Worm (Caenorhabditis elegans) whole organism, L2 larva: ENCODE data around the gene cutl-11.

Experiments
- F13H6.1 ChIP-seq: sonication (generic microtip); optimal IDR thresholded peaks from 2 replicates; lab custom pipeline; 2016; ENCODE audit warnings: missing genetic modification characterization, missing compliant biosample characterization
- R02D3.7 ChIP-seq: fragments of 150-350 bp; optimal IDR thresholded peaks from 2 replicates; lab custom pipeline; 2014; ENCODE audit warnings: missing biosample characterization, missing genetic modification characterization
- ceh-16 ChIP-seq: fragments of 150-350 bp; optimal IDR thresholded peaks from 2 replicates; lab custom pipeline; 2014; ENCODE audit warnings: missing biosample characterization, missing genetic modification characterization
- elt-3 ChIP-seq: sonication (generic microtip); optimal IDR thresholded peaks from 2 replicates; lab custom pipeline; 2017; ENCODE audit warnings: missing biosample characterization, missing genetic modification characterization
- fos-1 ChIP-seq: fragments of 150-350 bp; optimal IDR thresholded peaks from 2 replicates; lab custom pipeline; 2014; ENCODE audit warnings: missing biosample characterization, missing genetic modification characterization
- lin-11 ChIP-seq: fragments of 150-350 bp; sonication (generic microtip); optimal IDR thresholded peaks from 2 replicates; lab custom pipeline; 2014; ENCODE audit warnings: missing biosample characterization, missing genetic modification characterization, inconsistent platforms, mixed read lengths
- lin-39 ChIP-seq: fragments of 150-350 bp; optimal IDR thresholded peaks from 2 replicates; lab custom pipeline; 2014; ENCODE audit warnings: missing biosample characterization, missing genetic modification reagents, missing genetic modification characterization
- mbf-1 ChIP-seq: sonication (generic microtip); optimal IDR thresholded peaks from 2 replicates; lab custom pipeline; 2017; ENCODE audit warnings: missing biosample characterization, missing genetic modification characterization
- nhr-12 ChIP-seq: fragments of 150-350 bp; optimal IDR thresholded peaks from 2 replicates; lab custom pipeline; 2014; ENCODE audit warnings: missing biosample characterization, missing genetic modification characterization
- nhr-129 ChIP-seq: fragments of 150-350 bp; optimal IDR thresholded peaks from 2 replicates; lab custom pipeline; 2014; ENCODE audit warnings: missing biosample characterization, missing genetic modification characterization
- snpc-4 ChIP-seq: fragments of 150-350 bp; optimal IDR thresholded peaks from 2 replicates; lab custom pipeline; 2014; ENCODE audit warnings: missing biosample characterization, missing genetic modification characterization
- unc-62 ChIP-seq: fragments of 150-350 bp; optimal IDR thresholded peaks from 2 replicates; lab custom pipeline; 2014; ENCODE audit warnings: missing biosample characterization, missing genetic modification reagents, missing genetic modification characterization
- zag-1 ChIP-seq: fragments of 150-350 bp; optimal IDR thresholded peaks from 2 replicates; lab custom pipeline; 2014; ENCODE audit warnings: missing biosample characterization, missing genetic modification characterization

DNA sequence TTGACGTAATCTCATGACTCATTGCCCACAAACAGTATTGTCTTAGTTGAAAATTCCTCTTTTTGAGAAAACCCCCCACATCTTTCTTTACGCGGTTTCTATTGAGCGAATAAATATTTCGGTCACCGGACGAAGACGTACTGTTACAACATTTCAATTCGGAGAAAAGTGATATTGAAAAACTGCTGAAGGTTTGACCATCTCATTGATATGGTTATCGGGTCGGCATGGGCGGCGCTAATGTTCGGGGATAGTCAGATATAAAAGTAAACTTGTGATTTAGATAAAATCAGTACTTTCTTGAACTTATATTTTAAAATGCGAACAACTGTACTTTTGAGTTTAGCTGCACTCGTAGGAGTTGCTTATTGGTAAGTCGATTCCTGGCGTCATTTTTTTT, 3.5 kb downstream of the cutl-11 start, which contains the start of gene T04F8.8:
- TF ChIP-seq zag-1 (no peak), lin-11 (tag; lab: Kevin White, UChicago) (no peak), mbf-1 (tag; lab: Kevin White, UChicago) (no peak), nhr-12 (tag; lab: Kevin White, UChicago) (no peak), R02D3.7 (tag; lab: Kevin White, UChicago) (no peak), elt-3 (no peak), F13H6.1 (no peak), nhr-129 (no peak), lin-39 (tag; lab: Kevin White, UChicago) (no peak), ceh-16 (no peak), snpc-4 (no peak), unc-62 (GFP tag; lab: Kevin White, UChicago) (no peak), fos-1 (tag; lab: Kevin White, UChicago) (no peak)
